Fruit fly (Drosophila melanogaster) whole organism, wandering third instar larva: ENCODE results near the gene pxb.
A peak's percentile ranks its signal among the peaks of the same experiment; 100 is the strongest.

Experiments used
- Abd-B ChIP-seq: fragments of >200 bp; optimal IDR thresholded peaks from 2 replicates; lab custom pipeline; 2017; ENCODE audit warnings: missing biosample characterization, missing genetic modification characterization
- CG32264 ChIP-seq: fragments of 200-800 bp; sonication (Bioruptor generic); optimal IDR thresholded peaks from 2 replicates; lab custom pipeline; 2016; ENCODE audit warnings: missing biosample characterization, missing genetic modification characterization
- CG9705 ChIP-seq: fragments of 200-800 bp; sonication (Bioruptor generic); optimal IDR thresholded peaks from 2 replicates; lab custom pipeline; 2018; ENCODE audit warnings: missing biosample characterization, mild to moderate bottlenecking, missing genetic modification characterization
- CrebA ChIP-seq: fragments of 200-800 bp; sonication (Bioruptor generic); optimal IDR thresholded peaks from 2 replicates; lab custom pipeline; 2016; ENCODE audit warnings: missing biosample characterization, mild to moderate bottlenecking, missing genetic modification characterization, borderline replicate concordance
- Dfd ChIP-seq: fragments of >200 bp; optimal IDR thresholded peaks from 2 replicates; lab custom pipeline; 2017; ENCODE audit warnings: missing biosample characterization, missing genetic modification characterization
- Dif ChIP-seq: fragments of 200-275, 200-300 bp; sonication (Bioruptor generic); optimal IDR thresholded peaks from 2 replicates; lab custom pipeline; 2018; ENCODE audit warnings: missing biosample characterization, missing genetic modification characterization; ENCODE audit not compliant: partially characterized antibody
- GATAd ChIP-seq: sonication (Bioruptor generic); optimal IDR thresholded peaks from 2 replicates; lab custom pipeline; 2016; ENCODE audit warnings: missing biosample characterization, missing genetic modification characterization
- HLH106 ChIP-seq: fragments of 200-800 bp; optimal IDR thresholded peaks from 3 replicates; lab custom pipeline; 2019; ENCODE audit warnings: missing biosample characterization, mild to moderate bottlenecking, missing genetic modification characterization, moderate library complexity
- Hnf4 ChIP-seq: fragments of 200-800 bp; sonication (Bioruptor generic); optimal IDR thresholded peaks from 2 replicates; lab custom pipeline; 2016; ENCODE audit warnings: missing biosample characterization, mild to moderate bottlenecking, missing genetic modification characterization
- Hr78 ChIP-seq: fragments of >200 bp; optimal IDR thresholded peaks from 2 replicates; lab custom pipeline; 2017; ENCODE audit warnings: missing biosample characterization, missing genetic modification characterization
- Hr83 ChIP-seq: fragments of 200-300 bp; sonication (Bioruptor generic); optimal IDR thresholded peaks from 2 replicates; lab custom pipeline; 2016; ENCODE audit warnings: missing biosample characterization, mild to moderate bottlenecking, missing genetic modification characterization, moderate library complexity; ENCODE audit not compliant: poor library complexity, severe bottlenecking
- Jra ChIP-seq: sonication (Bioruptor generic); optimal IDR thresholded peaks from 2 replicates; lab custom pipeline; 2016; ENCODE audit warnings: missing biosample characterization, missing genetic modification characterization
- Mio ChIP-seq: sonication (Bioruptor generic); optimal IDR thresholded peaks from 2 replicates; lab custom pipeline; 2016; ENCODE audit warnings: missing biosample characterization, missing genetic modification characterization
- Myc ChIP-seq: fragments of >200 bp; optimal IDR thresholded peaks from 2 replicates; lab custom pipeline; 2017
- N ChIP-seq: fragments of >200 bp; optimal IDR thresholded peaks from 2 replicates; lab custom pipeline; 2018; ENCODE audit warnings: missing biosample characterization, missing external identifiers, missing genetic modification characterization
- OdsH ChIP-seq: fragments of 200-800 bp; sonication (Bioruptor generic); optimal IDR thresholded peaks from 2 replicates; lab custom pipeline; 2016; ENCODE audit warnings: missing biosample characterization, mild to moderate bottlenecking, missing genetic modification characterization
- Rel ChIP-seq, 2 experiments: fragments of 200-800 bp; sonication (Bioruptor generic) in 1 of 2; optimal IDR thresholded peaks; 2 replicates in 1 of 2; 3 replicates in 1 of 2; lab custom pipeline; 2016 to 2019; ENCODE audit warnings: mild to moderate bottlenecking in 2 of 2, missing biosample characterization in 2 of 2, missing genetic modification characterization in 2 of 2, moderate library complexity in 1 of 2
- Sp1 ChIP-seq: fragments of 200-800 bp; sonication (Bioruptor generic); optimal IDR thresholded peaks from 3 replicates; lab custom pipeline; 2019; ENCODE audit warnings: missing biosample characterization, mild to moderate bottlenecking, missing genetic modification characterization, moderate library complexity
- Vsx2 ChIP-seq: fragments of 200-300, 225-300 bp; sonication (Bioruptor generic); optimal IDR thresholded peaks from 2 replicates; lab custom pipeline; 2018; ENCODE audit warnings: missing biosample characterization, missing genetic modification characterization; ENCODE audit not compliant: partially characterized antibody
- br ChIP-seq: fragments of 200-800 bp; sonication (Bioruptor generic); optimal IDR thresholded peaks from 2 replicates; lab custom pipeline; 2016; ENCODE audit warnings: missing biosample characterization, missing genetic modification characterization
- brk ChIP-seq: fragments of 200-800 bp; sonication (Bioruptor generic); optimal IDR thresholded peaks from 2 replicates; lab custom pipeline; 2016; ENCODE audit warnings: missing biosample characterization, mild to moderate bottlenecking, missing genetic modification characterization
- dl ChIP-seq, 2 experiments: fragments of 175-275, 200-275 bp in 1 of 2; fragments of 200-275 bp in 1 of 2; sonication (Bioruptor generic); optimal IDR thresholded peaks; lab custom pipeline; 2018; ENCODE audit warnings: mild to moderate bottlenecking in 2 of 2, missing biosample characterization in 2 of 2, missing genetic modification characterization in 2 of 2, moderate library complexity in 2 of 2; ENCODE audit not compliant: partially characterized antibody in 2 of 2, insufficient read depth in 1 of 2
- dmrt93B ChIP-seq: fragments of 200-800 bp; sonication (Bioruptor generic); optimal IDR thresholded peaks from 2 replicates; lab custom pipeline; 2018; ENCODE audit warnings: missing biosample characterization, mild to moderate bottlenecking, missing genetic modification characterization
- dsf ChIP-seq: sonication (Bioruptor generic); optimal IDR thresholded peaks from 2 replicates; lab custom pipeline; 2016; ENCODE audit warnings: missing biosample characterization, missing genetic modification characterization, borderline replicate concordance
- ey ChIP-seq: fragments of 200-800 bp; sonication (Bioruptor generic); optimal IDR thresholded peaks from 2 replicates; lab custom pipeline; 2016; ENCODE audit warnings: missing biosample characterization, missing genetic modification characterization
- foxo ChIP-seq, 2 experiments: fragments of 200-800 bp; sonication (Bioruptor generic); optimal IDR thresholded peaks; 2 replicates in 1 of 2; 3 replicates in 1 of 2; lab custom pipeline; 2016 to 2017; ENCODE audit warnings: missing biosample characterization in 2 of 2, missing genetic modification characterization in 2 of 2
- fru ChIP-seq: fragments of 200-800 bp; sonication (Bioruptor generic); optimal IDR thresholded peaks from 3 replicates; lab custom pipeline; 2016; ENCODE audit warnings: missing biosample characterization, mild to moderate bottlenecking, missing genetic modification characterization
- h ChIP-seq: fragments of 200-800 bp; sonication (Bioruptor generic); optimal IDR thresholded peaks from 3 replicates; lab custom pipeline; 2016; ENCODE audit warnings: missing biosample characterization, mild to moderate bottlenecking, missing genetic modification characterization
- jim ChIP-seq: fragments of 175-275, 200-325 bp; sonication (Bioruptor generic); optimal IDR thresholded peaks from 2 replicates; lab custom pipeline; 2016; ENCODE audit warnings: missing biosample characterization, mild to moderate bottlenecking, missing genetic modification characterization
- lola ChIP-seq: fragments of >200 bp; optimal IDR thresholded peaks from 2 replicates; lab custom pipeline; 2017; ENCODE audit warnings: missing biosample characterization, missing genetic modification characterization
- pan ChIP-seq: fragments of >200 bp; optimal IDR thresholded peaks from 2 replicates; lab custom pipeline; 2017
- psq ChIP-seq: fragments of 200-800 bp; sonication (Bioruptor generic); optimal IDR thresholded peaks from 3 replicates; lab custom pipeline; 2017; ENCODE audit warnings: missing biosample characterization, mild to moderate bottlenecking, missing genetic modification characterization, moderate library complexity
- rgr ChIP-seq: fragments of 200-800 bp; sonication (Bioruptor generic); optimal IDR thresholded peaks from 3 replicates; lab custom pipeline; 2016; ENCODE audit warnings: missing biosample characterization, mild to moderate bottlenecking, missing genetic modification characterization
- sage ChIP-seq: fragments of 200-800 bp; sonication (Bioruptor generic); optimal IDR thresholded peaks from 2 replicates; lab custom pipeline; 2016; ENCODE audit warnings: missing biosample characterization, mild to moderate bottlenecking, missing genetic modification characterization
- sv ChIP-seq: fragments of 200-800 bp; sonication (Bioruptor generic); optimal IDR thresholded peaks from 3 replicates; lab custom pipeline; 2016; ENCODE audit warnings: missing biosample characterization, missing genetic modification characterization
- tai ChIP-seq: sonication (Bioruptor generic); optimal IDR thresholded peaks from 2 replicates; lab custom pipeline; 2016; ENCODE audit warnings: missing biosample characterization, missing genetic modification characterization
- usp ChIP-seq: fragments of >200 bp; optimal IDR thresholded peaks from 2 replicates; lab custom pipeline; 2017; ENCODE audit warnings: missing biosample characterization, missing genetic modification characterization
- woc ChIP-seq: sonication (Bioruptor generic); optimal IDR thresholded peaks from 2 replicates; lab custom pipeline; 2016; ENCODE audit warnings: missing biosample characterization, mild to moderate bottlenecking, missing genetic modification characterization

Gene pxb

dm6 chr3R:15648898-15649297, 17.1 kb upstream of the pxb start:
- TF ChIP-seq dl (GFP tag; optimal IDR thresholded peaks at IDR 0.05; lab: Kevin White, UChicago; ENCODE audit: insufficient read depth in 1 of 2, partially characterized antibody in 2 of 2) (no peak), Jra (GFP tag; lab: Kevin White, UChicago) (no peak), Dfd (GFP tag; lab: Kevin White, UChicago) (no peak), woc (GFP tag; lab: Kevin White, UChicago) (no peak), Abd-B (GFP tag; lab: Kevin White, UChicago) (no peak), jim (GFP tag; lab: Kevin White, UChicago) (no peak), h (GFP tag; lab: Kevin White, UChicago) (no peak), Hr83 (no peak)

DNA sequence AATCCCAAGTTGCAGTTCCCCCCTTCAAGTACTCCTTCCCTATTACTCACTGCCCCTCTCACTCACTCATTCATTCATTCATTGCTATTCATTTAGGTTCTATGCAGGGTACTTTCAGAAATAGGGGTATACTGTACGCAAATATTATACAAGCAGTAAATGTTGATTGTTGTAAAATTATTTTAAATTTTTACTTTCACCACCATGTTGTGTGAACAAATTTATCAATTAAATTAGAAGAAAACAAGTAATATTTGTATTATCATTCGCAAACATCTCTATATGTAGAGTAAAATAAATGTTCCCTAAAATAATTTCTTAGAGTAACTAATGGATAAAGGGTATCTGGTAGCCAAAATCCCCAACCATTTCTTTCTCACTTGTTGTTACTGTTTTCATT, 15.7 kb upstream of the pxb start:
- no peak for TF ChIP-seq Myc (lab: Kevin White, UChicago)
- TF ChIP-seq dl (GFP tag; optimal IDR thresholded peaks at IDR 0.05; lab: Kevin White, UChicago; ENCODE audit: insufficient read depth in 1 of 2, partially characterized antibody in 2 of 2), result no peak
- no peak for TF ChIP-seq sv
- TF ChIP-seq Hr83, result no peak
- no peak for TF ChIP-seq dmrt93B (GFP tag; lab: Kevin White, UChicago)
- TF ChIP-seq Dfd (GFP tag; lab: Kevin White, UChicago), result no peak
- no peak for TF ChIP-seq Jra (GFP tag; lab: Kevin White, UChicago)
- no peak for TF ChIP-seq CG9705
- no peak for TF ChIP-seq fru
- TF ChIP-seq br, result no peak

dm6 chr3R:15650669-15651068, 15.3 kb upstream of the pxb start:
- no peak for TF ChIP-seq rgr (GFP tag; lab: Kevin White, UChicago)
- no peak for TF ChIP-seq Jra (GFP tag; lab: Kevin White, UChicago)
- TF ChIP-seq Mio (GFP tag; lab: Kevin White, UChicago), result no peak
- TF ChIP-seq psq (GFP tag; lab: Kevin White, UChicago), result no peak
- TF ChIP-seq jim (GFP tag; lab: Kevin White, UChicago), result no peak

dm6 chr3R:15651770-15652410, 14.1 kb upstream of the pxb start:
- TF ChIP-seq brk (GFP tag; lab: Kevin White, UChicago), result peak; percentile 13
- TF ChIP-seq tai, result peak; percentile 78
- no peak for TF ChIP-seq sv
- peak; percentile 84 to 94 for TF ChIP-seq foxo (GFP tag; optimal IDR thresholded peaks at IDR 0.05; lab: Kevin White, UChicago)
- peak; percentile 95 for TF ChIP-seq h (GFP tag; lab: Kevin White, UChicago)
- TF ChIP-seq rgr (GFP tag; lab: Kevin White, UChicago), result peak; percentile 90
- TF ChIP-seq Hr78 (GFP tag; lab: Kevin White, UChicago), result no peak
- no peak for TF ChIP-seq Dif (GFP tag; lab: Kevin White, UChicago)
- no peak for TF ChIP-seq Vsx2 (GFP tag; lab: Kevin White, UChicago)
- TF ChIP-seq CrebA (GFP tag; lab: Kevin White, UChicago), result peak; percentile 11
- no peak for TF ChIP-seq usp (GFP tag; lab: Kevin White, UChicago)
- peak; percentile 70 for TF ChIP-seq Jra (GFP tag; lab: Kevin White, UChicago)
- no peak for TF ChIP-seq dl (GFP tag; optimal IDR thresholded peaks at IDR 0.05; lab: Kevin White, UChicago; ENCODE audit: insufficient read depth in 1 of 2, partially characterized antibody in 2 of 2)
- TF ChIP-seq GATAd (GFP tag; lab: Kevin White, UChicago), result no peak
- peak; percentile 93 for TF ChIP-seq br
- peak; percentile 84 for TF ChIP-seq Sp1 (GFP tag; lab: Kevin White, UChicago)
- peak; percentile 83 for TF ChIP-seq psq (GFP tag; lab: Kevin White, UChicago)
- TF ChIP-seq sage (GFP tag; lab: Kevin White, UChicago), result peak; percentile 93
- TF ChIP-seq CG9705, result peak; percentile 82
- TF ChIP-seq ey, result peak; percentile 92
- peak; percentile 96 for TF ChIP-seq woc (GFP tag; lab: Kevin White, UChicago)
- TF ChIP-seq Dfd (GFP tag; lab: Kevin White, UChicago), result no peak
- TF ChIP-seq Hr83, result no peak
- peak; percentile 90 for TF ChIP-seq HLH106 (tag; lab: Kevin White, UChicago)
- TF ChIP-seq Rel (GFP tag; optimal IDR thresholded peaks at IDR 0.05; lab: Kevin White, UChicago), result peak; percentile 89
- peak; percentile 34 for TF ChIP-seq Rel (tag; optimal IDR thresholded peaks at IDR 0.05; lab: Kevin White, UChicago)
- TF ChIP-seq fru, result peak; percentile 96
- TF ChIP-seq Myc (lab: Kevin White, UChicago), result no peak
- TF ChIP-seq lola (GFP tag; lab: Kevin White, UChicago), result no peak
- TF ChIP-seq pan, result no peak
- peak; percentile 90 for TF ChIP-seq OdsH (GFP tag; lab: Kevin White, UChicago)
- peak; percentile 88 for TF ChIP-seq dmrt93B (GFP tag; lab: Kevin White, UChicago)
- TF ChIP-seq dsf, result peak; percentile 43
- no peak for TF ChIP-seq N (GFP tag; lab: Kevin White, UChicago)
- TF ChIP-seq Mio (GFP tag; lab: Kevin White, UChicago), result peak; percentile 47
- TF ChIP-seq Hnf4 (GFP tag; lab: Kevin White, UChicago), result peak; percentile 84
- TF ChIP-seq CG32264 (GFP tag; lab: Kevin White, UChicago), result peak; percentile 74
- TF ChIP-seq jim (GFP tag; lab: Kevin White, UChicago), result no peak
